Worm (Caenorhabditis elegans) whole organism, mixed stage, embryonic: ENCODE results near the gene Y39A1A.17.

Source experiments
- M03D4.4 ChIP-seq: sonication (generic microtip); optimal IDR thresholded peaks from 2 replicates; lab custom pipeline; 2017; ENCODE audit warnings: mild to moderate bottlenecking, missing genetic modification characterization, missing compliant biosample characterization
- elt-1 ChIP-seq: sonication (generic microtip); optimal IDR thresholded peaks from 2 replicates; lab custom pipeline; 2017; ENCODE audit warnings: missing genetic modification characterization, mild to moderate bottlenecking, missing compliant biosample characterization, antibody characterized with exemption, moderate library complexity, borderline replicate concordance; ENCODE audit not compliant: insufficient read depth
- nhr-2 ChIP-seq: fragments of 150-350 bp; optimal IDR thresholded peaks from 2 replicates; lab custom pipeline; 2014; ENCODE audit warnings: missing biosample characterization, missing genetic modification characterization
- nhr-237 ChIP-seq: fragments of 150-350 bp; optimal IDR thresholded peaks from 2 replicates; lab custom pipeline; 2014; ENCODE audit warnings: missing biosample characterization, missing genetic modification characterization
- unc-39 ChIP-seq: fragments of 150-350 bp; optimal IDR thresholded peaks from 2 replicates; lab custom pipeline; 2014; ENCODE audit warnings: missing biosample characterization, missing genetic modification characterization
- ztf-11 ChIP-seq: fragments of 150-350 bp; optimal IDR thresholded peaks from 2 replicates; lab custom pipeline; 2014; ENCODE audit warnings: missing biosample characterization, missing genetic modification characterization

DNA sequence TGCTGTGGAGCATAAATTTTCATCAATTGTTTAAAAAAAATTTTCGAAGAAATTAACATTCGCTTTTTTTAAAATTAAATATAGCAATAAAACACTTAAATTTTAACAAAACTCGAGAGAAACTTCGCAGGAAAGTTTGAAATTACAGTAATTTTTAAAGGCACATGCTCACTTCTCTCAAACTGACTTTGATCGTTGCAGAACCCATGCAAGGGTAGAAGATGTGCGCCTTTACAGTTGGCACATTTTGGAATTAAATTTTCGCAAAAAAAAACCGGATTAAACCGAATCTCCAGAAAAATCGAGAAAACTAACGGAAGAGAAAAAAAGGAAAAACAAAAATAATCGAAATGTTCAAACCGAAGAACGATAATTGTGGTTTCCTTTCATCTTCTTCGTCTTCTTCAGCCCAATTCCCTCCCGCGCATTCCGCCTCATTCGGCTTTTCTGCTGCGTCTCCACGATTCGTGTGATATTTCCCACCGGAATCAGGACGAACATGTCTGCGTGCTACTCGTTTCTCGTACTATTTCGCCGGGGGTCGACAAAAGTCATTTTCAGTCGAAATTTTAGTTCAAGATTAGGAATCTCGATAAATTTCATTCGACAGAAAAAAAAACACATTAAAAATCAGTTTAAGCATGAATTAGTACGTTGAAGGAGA is 45.5 kb upstream of the Y39A1A.17 start:
- TF ChIP-seq nhr-237 (tag; lab: Kevin White, UChicago): no peak
- TF ChIP-seq unc-39 (tag; lab: Kevin White, UChicago): no peak
- no peak for TF ChIP-seq nhr-2
- TF ChIP-seq ztf-11 (tag; lab: Kevin White, UChicago): no peak
- TF ChIP-seq elt-1 (tag; lab: Kevin White, UChicago): no peak
- TF ChIP-seq M03D4.4 (tag; lab: Kevin White, UChicago): no peak
